Fruit fly (Drosophila melanogaster): ENCODE measurements around the gene CG13775.

CG13775 gene

dm6 chr2L:6925114-6925513, 31.6 kb downstream of the CG13775 start:
- no peak for TF ChIP-seq HLH106 (tag; optimal IDR thresholded peaks at IDR 0.05)
- no peak for TF ChIP-seq Vsx2 (GFP tag; optimal IDR thresholded peaks at IDR 0.05; ENCODE audit: partially characterized antibody)
- no peak for TF ChIP-seq ey (GFP tag; optimal IDR thresholded peaks at IDR 0.05)
- TF ChIP-seq Dfd (GFP tag; optimal IDR thresholded peaks at IDR 0.05) = no peak
- TF ChIP-seq dmrt93B (GFP tag; optimal IDR thresholded peaks at IDR 0.05) = no peak
- TF ChIP-seq fru (GFP tag; optimal IDR thresholded peaks at IDR 0.05) = no peak
- no peak for TF ChIP-seq Hnf4 (GFP tag; optimal IDR thresholded peaks at IDR 0.05)
- TF ChIP-seq Abd-B (GFP tag; optimal IDR thresholded peaks at IDR 0.05) = no peak
- no peak for TF ChIP-seq Hr78 (GFP tag; optimal IDR thresholded peaks at IDR 0.05)
- TF ChIP-seq N (GFP tag; optimal IDR thresholded peaks at IDR 0.05) = no peak
- no peak for TF ChIP-seq jim (GFP tag; optimal IDR thresholded peaks at IDR 0.05)
- no peak for TF ChIP-seq OdsH (GFP tag; optimal IDR thresholded peaks at IDR 0.05)
- TF ChIP-seq tai (GFP tag; optimal IDR thresholded peaks at IDR 0.05) = no peak
- no peak for TF ChIP-seq GATAd (GFP tag; optimal IDR thresholded peaks at IDR 0.05)
- no peak for TF ChIP-seq Jra (GFP tag; optimal IDR thresholded peaks at IDR 0.05)
- no peak for TF ChIP-seq Dif (GFP tag; optimal IDR thresholded peaks at IDR 0.05; ENCODE audit: partially characterized antibody)
- no peak for TF ChIP-seq pan (optimal IDR thresholded peaks at IDR 0.05)
- TF ChIP-seq brk (GFP tag; optimal IDR thresholded peaks at IDR 0.05) = no peak
- TF ChIP-seq dsf (GFP tag; optimal IDR thresholded peaks at IDR 0.05; ENCODE audit: borderline replicate concordance) = no peak

- TF ChIP-seq foxo (GFP tag; optimal IDR thresholded peaks at IDR 0.05) = peak in 1 of 2 experiments; percentile 84
- TF ChIP-seq Hr78 (GFP tag; optimal IDR thresholded peaks at IDR 0.05) = no peak
- no peak for TF ChIP-seq usp (GFP tag; optimal IDR thresholded peaks at IDR 0.05)
- no peak for TF ChIP-seq Dfd (GFP tag; optimal IDR thresholded peaks at IDR 0.05)
- peak; percentile 48 for TF ChIP-seq CG32264 (GFP tag; optimal IDR thresholded peaks at IDR 0.05)
- TF ChIP-seq HLH106 (tag; optimal IDR thresholded peaks at IDR 0.05) = peak; percentile 54
- TF ChIP-seq Hnf4 (GFP tag; optimal IDR thresholded peaks at IDR 0.05) = peak; percentile 83
- TF ChIP-seq fru (GFP tag; optimal IDR thresholded peaks at IDR 0.05) = peak; percentile 77
- TF ChIP-seq sv (GFP tag; optimal IDR thresholded peaks at IDR 0.05) = peak; percentile 31
- no peak for TF ChIP-seq Vsx2 (GFP tag; optimal IDR thresholded peaks at IDR 0.05; ENCODE audit: partially characterized antibody)
- TF ChIP-seq sage (GFP tag; optimal IDR thresholded peaks at IDR 0.05) = peak; percentile 57
- peak; percentile 45 for TF ChIP-seq psq (GFP tag; optimal IDR thresholded peaks at IDR 0.05)
- TF ChIP-seq br (GFP tag; optimal IDR thresholded peaks at IDR 0.05) = peak; percentile 74
- no peak for TF ChIP-seq N (GFP tag; optimal IDR thresholded peaks at IDR 0.05)
- TF ChIP-seq Abd-B (GFP tag; optimal IDR thresholded peaks at IDR 0.05) = no peak
- TF ChIP-seq brk (GFP tag; optimal IDR thresholded peaks at IDR 0.05) = peak; percentile 76
- no peak for TF ChIP-seq pan (optimal IDR thresholded peaks at IDR 0.05)
- peak; percentile 83 for TF ChIP-seq rgr (GFP tag; optimal IDR thresholded peaks at IDR 0.05)
- peak; percentile 22 for TF ChIP-seq Jra (GFP tag; optimal IDR thresholded peaks at IDR 0.05)
- TF ChIP-seq h (GFP tag; optimal IDR thresholded peaks at IDR 0.05) = peak; percentile 86
- TF ChIP-seq Rel (GFP tag; optimal IDR thresholded peaks at IDR 0.05) = peak; percentile 11
- TF ChIP-seq Rel (tag; optimal IDR thresholded peaks at IDR 0.05) = no peak
- TF ChIP-seq tai (GFP tag; optimal IDR thresholded peaks at IDR 0.05) = no peak
- TF ChIP-seq Hr83 (GFP tag; optimal IDR thresholded peaks at IDR 0.05; ENCODE audit: poor library complexity, severe bottlenecking) = peak; percentile 46
- TF ChIP-seq GATAd (GFP tag; optimal IDR thresholded peaks at IDR 0.05) = no peak
- TF ChIP-seq Myc (optimal IDR thresholded peaks at IDR 0.05) = no peak
- peak in 1 of 2 experiments; percentile 35 for TF ChIP-seq dl (GFP tag; optimal IDR thresholded peaks at IDR 0.05; ENCODE audit: insufficient read depth in 1 of 2, partially characterized antibody in 2 of 2)
- peak; percentile 54 for TF ChIP-seq Sp1 (GFP tag; optimal IDR thresholded peaks at IDR 0.05)
- peak; percentile 83 for TF ChIP-seq ey (GFP tag; optimal IDR thresholded peaks at IDR 0.05)
- TF ChIP-seq CG9705 (GFP tag; optimal IDR thresholded peaks at IDR 0.05) = no peak
- TF ChIP-seq dmrt93B (GFP tag; optimal IDR thresholded peaks at IDR 0.05) = no peak
- TF ChIP-seq woc (GFP tag; optimal IDR thresholded peaks at IDR 0.05) = peak; percentile 60
- no peak for TF ChIP-seq lola (GFP tag; optimal IDR thresholded peaks at IDR 0.05)
- TF ChIP-seq jim (GFP tag; optimal IDR thresholded peaks at IDR 0.05) = no peak
- peak; percentile 82 for TF ChIP-seq OdsH (GFP tag; optimal IDR thresholded peaks at IDR 0.05)
- TF ChIP-seq Mio (GFP tag; optimal IDR thresholded peaks at IDR 0.05) = no peak
- TF ChIP-seq Dif (GFP tag; optimal IDR thresholded peaks at IDR 0.05; ENCODE audit: partially characterized antibody) = peak; percentile 20
- no peak for TF ChIP-seq dsf (GFP tag; optimal IDR thresholded peaks at IDR 0.05; ENCODE audit: borderline replicate concordance)
- TF ChIP-seq CrebA (GFP tag; optimal IDR thresholded peaks at IDR 0.05; ENCODE audit: borderline replicate concordance) = no peak
These were observed 34.5 kb downstream of the CG13775 start for dm6 chr2L:6922091-6922753.

Data from whole organism, wandering third instar larva.